Worm (Caenorhabditis elegans) whole organism, L4 larva: ENCODE results near the gene Y46H3D.8.

ENCODE experiments used
- F26F4.8 ChIP-seq: fragments of 200-800 bp; sonication (Bioruptor generic); conservative IDR thresholded peaks from 2 replicates; pipeline ENCODE4 v1.3.6; 2022; ENCODE audit warnings: missing genetic modification characterization, missing compliant biosample characterization
- F44E2.7 ChIP-seq: fragments of 200-800 bp; sonication (Bioruptor generic); IDR thresholded peaks from 2 replicates; pipeline ENCODE4 v2.1.2; 2022; ENCODE audit warnings: missing genetic modification characterization, missing compliant biosample characterization
- T26A8.4 ChIP-seq: fragments of 200-800 bp; sonication (Bioruptor generic); IDR thresholded peaks from 2 replicates; pipeline ENCODE4 v1.3.6; 2022; ENCODE audit warnings: missing genetic modification characterization, missing compliant biosample characterization
- Y48G9A.11 ChIP-seq: fragments of 200-800 bp; sonication (Bioruptor generic); IDR thresholded peaks from 2 replicates; pipeline ENCODE4 v1.3.6; 2022; ENCODE audit warnings: missing genetic modification reagents, missing genetic modification characterization, missing compliant biosample characterization
- Y5F2A.4 ChIP-seq: fragments of 200-800 bp; sonication (Bioruptor generic); optimal IDR thresholded peaks from 2 replicates; lab custom pipeline; 2018; ENCODE audit warnings: mild to moderate bottlenecking, missing genetic modification characterization, missing compliant biosample characterization
- ZK337.2 ChIP-seq: fragments of 200-800 bp; sonication (Bioruptor generic); IDR thresholded peaks from 2 replicates; pipeline ENCODE4 v1.3.6; 2022; ENCODE audit warnings: missing genetic modification reagents, missing genetic modification characterization, missing compliant biosample characterization
- ZK546.5 ChIP-seq, 2 experiments: sonication (generic microtip); optimal IDR thresholded peaks; 2 replicates each; lab custom pipeline; 2017; ENCODE audit warnings: missing biosample characterization in 2 of 2, missing genetic modification characterization in 2 of 2
- arid-1 ChIP-seq: fragments of 200-800 bp; sonication (Bioruptor generic); conservative IDR thresholded peaks from 2 replicates; pipeline ENCODE4 v1.3.6; 2022; ENCODE audit warnings: missing genetic modification reagents, missing genetic modification characterization, missing compliant biosample characterization
- ceh-20 ChIP-seq: fragments of 200-800 bp; sonication (Bioruptor generic); IDR thresholded peaks from 2 replicates; pipeline ENCODE4 v1.3.6; 2022; ENCODE audit warnings: missing genetic modification reagents, missing genetic modification characterization, missing compliant biosample characterization
- daf-19 ChIP-seq: fragments of 200-800 bp; sonication (Bioruptor generic); conservative IDR thresholded peaks from 2 replicates; pipeline ENCODE4 v1.3.6; 2022; ENCODE audit warnings: missing genetic modification characterization, missing compliant biosample characterization
- daf-8 ChIP-seq: fragments of 200-800 bp; sonication (Bioruptor generic); IDR thresholded peaks from 2 replicates; pipeline ENCODE4 v1.3.6; 2022; ENCODE audit warnings: missing genetic modification characterization, missing compliant biosample characterization
- dmd-6 ChIP-seq: fragments of 200-800 bp; sonication (Bioruptor generic); IDR thresholded peaks from 2 replicates; pipeline ENCODE4 v1.3.6; 2022; ENCODE audit warnings: missing genetic modification reagents, missing genetic modification characterization, missing compliant biosample characterization
- dmd-8 ChIP-seq: fragments of 200-800 bp; sonication (Bioruptor generic); IDR thresholded peaks from 2 replicates; pipeline ENCODE4 v1.3.6; 2022; ENCODE audit warnings: missing genetic modification characterization, missing compliant biosample characterization
- dpl-1 ChIP-seq: fragments of 150-350 bp; optimal IDR thresholded peaks from 2 replicates; lab custom pipeline; 2014; ENCODE audit warnings: missing biosample characterization, missing genetic modification reagents, missing genetic modification characterization
- dve-1 ChIP-seq: sonication (generic microtip); optimal IDR thresholded peaks from 2 replicates; lab custom pipeline; 2017; ENCODE audit warnings: antibody characterized with exemption, mild to moderate bottlenecking, missing genetic modification characterization, missing compliant biosample characterization; ENCODE audit not compliant: insufficient read depth
- egl-43 ChIP-seq: fragments of 200-800 bp; sonication (Bioruptor generic); IDR thresholded peaks from 2 replicates; pipeline ENCODE4 v1.3.6; 2022; ENCODE audit warnings: missing genetic modification reagents, missing genetic modification characterization, missing compliant biosample characterization
- fkh-10 ChIP-seq: fragments of 150-350 bp; optimal IDR thresholded peaks from 2 replicates; lab custom pipeline; 2014; ENCODE audit warnings: missing biosample characterization, missing genetic modification reagents, missing genetic modification characterization
- hlh-30 ChIP-seq: sonication (generic microtip); optimal IDR thresholded peaks from 2 replicates; lab custom pipeline; 2017; ENCODE audit warnings: antibody characterized with exemption, mild to moderate bottlenecking, missing genetic modification characterization, missing compliant biosample characterization; ENCODE audit not compliant: insufficient read depth
- hmg-1.1 ChIP-seq: fragments of 200-800 bp; sonication (Bioruptor generic); IDR thresholded peaks from 2 replicates; pipeline ENCODE4 v1.3.6; 2022; ENCODE audit warnings: missing genetic modification reagents, missing genetic modification characterization, missing compliant biosample characterization
- lim-7 ChIP-seq: fragments of 200-800 bp; sonication (Bioruptor generic); IDR thresholded peaks from 2 replicates; pipeline ENCODE4 v1.3.6; 2022; ENCODE audit warnings: missing genetic modification characterization, missing compliant biosample characterization
- lin-1 ChIP-seq: fragments of 200-800 bp; sonication (Bioruptor generic); IDR thresholded peaks from 2 replicates; pipeline ENCODE4 v1.3.6; 2022; ENCODE audit warnings: missing genetic modification reagents, missing genetic modification characterization, missing compliant biosample characterization
- lin-29 ChIP-seq: fragments of 200-800 bp; sonication (Bioruptor generic); IDR thresholded peaks from 2 replicates; pipeline ENCODE4 v1.3.6; 2022; ENCODE audit warnings: missing genetic modification reagents, missing genetic modification characterization, missing compliant biosample characterization
- lin-39 ChIP-seq: fragments of 150-350 bp; optimal IDR thresholded peaks from 2 replicates; lab custom pipeline; 2014; ENCODE audit warnings: missing biosample characterization, missing genetic modification reagents, missing genetic modification characterization
- madf-9 ChIP-seq: fragments of 200-800 bp; sonication (Bioruptor generic); conservative IDR thresholded peaks from 2 replicates; pipeline ENCODE4 v1.3.6; 2022; ENCODE audit warnings: missing genetic modification reagents, missing genetic modification characterization, missing compliant biosample characterization
- mes-2 ChIP-seq: sonication (generic microtip); optimal IDR thresholded peaks from 2 replicates; lab custom pipeline; 2016; ENCODE audit warnings: missing genotype, mild to moderate bottlenecking, missing genetic modification characterization, missing compliant biosample characterization; ENCODE audit not compliant: poor library complexity, severe bottlenecking
- mxl-2 ChIP-seq: fragments of 200-800 bp; sonication (Bioruptor generic); conservative IDR thresholded peaks from 2 replicates; pipeline ENCODE4 v1.3.6; 2022; ENCODE audit warnings: missing genetic modification reagents, missing genetic modification characterization, missing compliant biosample characterization
- nhr-10 ChIP-seq: fragments of 150-350 bp; optimal IDR thresholded peaks from 2 replicates; lab custom pipeline; 2014; ENCODE audit warnings: missing biosample characterization, missing genetic modification characterization
- nhr-102 ChIP-seq: sonication (generic microtip); optimal IDR thresholded peaks from 2 replicates; lab custom pipeline; 2016; ENCODE audit warnings: mild to moderate bottlenecking, missing genetic modification characterization, moderate library complexity, missing compliant biosample characterization
- nhr-237 ChIP-seq: sonication (generic microtip); optimal IDR thresholded peaks from 2 replicates; lab custom pipeline; 2017; ENCODE audit warnings: missing biosample characterization, missing genetic modification characterization
- nhr-25 ChIP-seq: sonication (generic microtip); optimal IDR thresholded peaks from 2 replicates; lab custom pipeline; 2017; ENCODE audit warnings: missing genetic modification characterization, mild to moderate bottlenecking, missing compliant biosample characterization, antibody characterized with exemption, moderate library complexity, borderline replicate concordance; ENCODE audit not compliant: insufficient read depth
- nhr-41 ChIP-seq: fragments of 200-800 bp; sonication (Bioruptor generic); IDR thresholded peaks from 2 replicates; pipeline ENCODE4 v1.3.6; 2022; ENCODE audit warnings: missing genetic modification reagents, missing genetic modification characterization, missing compliant biosample characterization
- nhr-48 ChIP-seq: sonication (generic microtip); optimal IDR thresholded peaks from 2 replicates; lab custom pipeline; 2016; ENCODE audit warnings: mild to moderate bottlenecking, missing genetic modification characterization, missing compliant biosample characterization
- pha-4 ChIP-seq, 2 experiments: fragments of 150-350 bp in 1 of 2; fragments of 200-800 bp in 1 of 2; sonication (Bioruptor generic) in 1 of 2; IDR thresholded peaks in 1 of 2; optimal IDR thresholded peaks in 1 of 2; 2 replicates each; pipeline versions ENCODE4 v1.3.6 to Lab custom; 2014 to 2022; ENCODE audit warnings: missing genetic modification characterization in 2 of 2, missing genetic modification reagents in 2 of 2, missing biosample characterization in 1 of 2, missing compliant biosample characterization in 1 of 2
- rbr-2 ChIP-seq: sonication (generic microtip); optimal IDR thresholded peaks from 2 replicates; lab custom pipeline; 2016; ENCODE audit warnings: missing genotype, missing genetic modification characterization, missing compliant biosample characterization
- set-16 ChIP-seq: fragments of 200-800 bp; sonication (Bioruptor generic); IDR thresholded peaks from 2 replicates; pipeline ENCODE4 v1.3.6; 2022; ENCODE audit warnings: missing genetic modification reagents, missing genetic modification characterization, missing compliant biosample characterization
- spr-1 ChIP-seq: sonication (generic microtip); optimal IDR thresholded peaks from 2 replicates; lab custom pipeline; 2016; ENCODE audit warnings: mild to moderate bottlenecking, missing genetic modification characterization, missing compliant biosample characterization
- spr-3 ChIP-seq: fragments of 200-800 bp; sonication (Bioruptor generic); optimal IDR thresholded peaks from 2 replicates; lab custom pipeline; 2018; ENCODE audit warnings: mild to moderate bottlenecking, missing genetic modification characterization, missing compliant biosample characterization
- tag-97 ChIP-seq: fragments of 200-800 bp; sonication (Bioruptor generic); IDR thresholded peaks from 2 replicates; pipeline ENCODE4 v1.3.6; 2022; ENCODE audit warnings: missing genetic modification characterization, missing compliant biosample characterization
- unc-62 ChIP-seq, 3 experiments: fragments of 150-350 bp in 1 of 3; sonication (generic microtip); optimal IDR thresholded peaks in 2 of 3; peaks in 1 of 3; 1 replicate in 1 of 3; 2 replicates in 2 of 3; lab custom pipeline; 2014 to 2017; ENCODE audit warnings: missing biosample characterization in 3 of 3, missing genetic modification characterization in 3 of 3, missing genetic modification reagents in 3 of 3, missing genotype in 1 of 3
- vab-7 ChIP-seq: fragments of 200-800 bp; sonication (Bioruptor generic); IDR thresholded peaks from 2 replicates; pipeline ENCODE4 v1.3.6; 2022; ENCODE audit warnings: missing genetic modification reagents, missing genetic modification characterization, missing compliant biosample characterization
- zfp-2 ChIP-seq: sonication (generic microtip); optimal IDR thresholded peaks from 2 replicates; lab custom pipeline; 2016; ENCODE audit warnings: mild to moderate bottlenecking, missing genetic modification characterization, missing compliant biosample characterization

Y46H3D.8 gene

DNA sequence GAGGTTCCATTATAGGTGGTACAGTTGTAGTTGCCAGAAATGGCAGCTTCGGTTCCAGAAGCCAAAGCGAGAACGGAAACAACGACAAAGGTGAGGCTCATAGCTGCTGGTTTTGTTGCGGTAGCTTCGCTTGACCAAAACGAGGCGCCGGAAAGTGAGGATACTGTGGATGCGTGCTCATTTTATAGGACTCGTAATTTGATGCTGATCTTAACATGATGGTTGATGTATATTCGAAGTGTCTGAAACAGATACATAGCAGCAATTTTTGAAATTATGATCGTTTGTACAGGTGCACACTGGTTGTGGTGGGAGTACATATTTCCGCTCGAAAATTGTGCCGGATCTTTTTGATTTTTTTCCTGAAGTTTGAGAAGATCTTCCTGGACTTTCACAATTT lies at the start of gene Y46H3D.8:
Y46H3D.8 (minus strand) TSS at position 101 of the 400 bp plus-strand sequence.
- TF ChIP-seq hlh-30 (tag; lab: Kevin White, UChicago) (no peak), spr-1 (tag; lab: Kevin White, UChicago) (no peak), nhr-48 (no peak), ZK337.2 (GFP tag; lab: Robert Waterston, UW) (no peak), Y5F2A.4 (no peak), arid-1 (no peak), unc-62 (GFP tag; optimal IDR thresholded peaks at IDR 0.05 in 1 of 2; lab: Kevin White, UChicago) (no peak), unc-62 (tag; optimal IDR thresholded peaks at IDR 0.05; lab: Kevin White, UChicago) (no peak), F26F4.8 (GFP tag; lab: Robert Waterston, UW) (no peak), dpl-1 (no peak), nhr-25 (tag; lab: Kevin White, UChicago) (no peak), daf-19 (GFP tag; lab: Robert Waterston, UW) (no peak), lim-7 (GFP tag; lab: Robert Waterston, UW) (no peak), nhr-237 (tag; lab: Kevin White, UChicago) (no peak), daf-8 (GFP tag; lab: Robert Waterston, UW) (no peak)
- TF ChIP-seq, all 104 proteins: peak for 0

DNA sequence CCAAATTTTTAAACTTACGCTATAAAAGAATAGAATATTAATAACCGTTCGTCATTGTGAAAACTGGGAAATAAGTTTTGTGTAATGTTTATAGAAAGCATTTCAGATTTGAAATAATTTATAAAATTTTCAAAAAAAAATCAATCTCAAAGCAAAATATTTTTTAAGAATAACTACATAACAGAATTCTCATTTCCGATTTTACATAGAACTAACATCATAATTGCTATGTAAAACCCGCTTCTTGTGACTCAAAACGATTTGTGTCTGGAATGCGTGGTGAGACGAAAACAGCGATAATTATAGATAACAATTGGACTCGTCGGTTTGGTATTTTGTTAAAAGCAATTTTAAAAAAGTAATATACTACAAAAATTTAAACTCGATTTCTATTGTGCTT lies 49.7 kb upstream of the Y46H3D.8 start, which contains the start of gene srw-91:
srw-91 (minus strand) TSS at position 101 of the 400 bp plus-strand sequence.
- TF ChIP-seq vab-7 (GFP tag; lab: Robert Waterston, UW) (no peak), madf-9 (GFP tag; lab: Robert Waterston, UW) (no peak), ceh-20 (no peak), nhr-41 (GFP tag; lab: Robert Waterston, UW) (no peak), hmg-1.1 (GFP tag; lab: Robert Waterston, UW) (no peak), F44E2.7 (no peak), set-16 (GFP tag; lab: Robert Waterston, UW) (no peak), Y48G9A.11 (GFP tag; lab: Robert Waterston, UW) (no peak), zfp-2 (tag; lab: Kevin White, UChicago) (no peak), dve-1 (no peak), dmd-6 (no peak), ZK546.5 (tag; optimal IDR thresholded peaks at IDR 0.05; lab: Kevin White, UChicago) (no peak), spr-3 (GFP tag; lab: Kevin White, UChicago) (no peak)
- TF ChIP-seq, all 104 proteins: peak for 0

DNA sequence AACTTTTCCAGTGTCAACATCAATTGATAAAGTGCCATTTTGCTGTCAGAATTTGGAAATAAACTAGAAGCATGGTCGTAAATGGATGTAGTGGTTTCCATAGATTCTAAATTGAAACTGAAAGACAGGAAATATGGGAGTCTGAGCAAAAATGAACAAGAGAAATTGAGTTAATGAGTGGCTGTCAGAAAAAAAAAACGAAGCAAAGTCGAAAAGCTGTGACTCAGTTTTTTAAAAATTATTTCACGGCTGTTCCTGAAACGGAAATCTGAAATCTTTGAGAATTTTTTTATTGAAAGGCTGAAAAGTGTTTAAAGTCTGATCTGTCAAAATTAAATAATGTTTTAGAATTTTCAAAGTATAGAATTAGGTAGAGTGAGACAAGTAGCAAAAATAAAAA lies 47.2 kb upstream of the Y46H3D.8 start, which contains the start of gene srw-98:
srw-98 (minus strand) TSS at position 101 of the 400 bp plus-strand sequence.
- TF ChIP-seq dpl-1 (no peak), dmd-8 (no peak), nhr-102 (tag; lab: Kevin White, UChicago) (no peak), nhr-237 (tag; lab: Kevin White, UChicago) (no peak), pha-4 (GFP tag; IDR thresholded peaks at IDR 0.05; lab: Robert Waterston, UW) (no peak), pha-4 (tag; optimal IDR thresholded peaks at IDR 0.05; lab: Kevin White, UChicago) (no peak), fkh-10 (GFP tag; lab: Kevin White, UChicago) (no peak), mes-2 (tag; lab: Kevin White, UChicago) (no peak), nhr-41 (GFP tag; lab: Robert Waterston, UW) (no peak), F26F4.8 (GFP tag; lab: Robert Waterston, UW) (no peak), mxl-2 (GFP tag; lab: Robert Waterston, UW) (no peak), lin-1 (GFP tag; lab: Robert Waterston, UW) (no peak), ZK546.5 (tag; optimal IDR thresholded peaks at IDR 0.05; lab: Kevin White, UChicago) (no peak), egl-43 (GFP tag; lab: Robert Waterston, UW) (no peak), spr-3 (GFP tag; lab: Kevin White, UChicago) (no peak), lin-39 (no peak), lin-29 (GFP tag; lab: Robert Waterston, UW) (no peak), tag-97 (GFP tag; lab: Robert Waterston, UW) (no peak), T26A8.4 (GFP tag; lab: Robert Waterston, UW) (no peak), nhr-10 (tag; lab: Kevin White, UChicago) (no peak), rbr-2 (no peak)
